Fruit fly (Drosophila melanogaster): ENCODE results near the gene CG32533.

Gene CG32533

DNA sequence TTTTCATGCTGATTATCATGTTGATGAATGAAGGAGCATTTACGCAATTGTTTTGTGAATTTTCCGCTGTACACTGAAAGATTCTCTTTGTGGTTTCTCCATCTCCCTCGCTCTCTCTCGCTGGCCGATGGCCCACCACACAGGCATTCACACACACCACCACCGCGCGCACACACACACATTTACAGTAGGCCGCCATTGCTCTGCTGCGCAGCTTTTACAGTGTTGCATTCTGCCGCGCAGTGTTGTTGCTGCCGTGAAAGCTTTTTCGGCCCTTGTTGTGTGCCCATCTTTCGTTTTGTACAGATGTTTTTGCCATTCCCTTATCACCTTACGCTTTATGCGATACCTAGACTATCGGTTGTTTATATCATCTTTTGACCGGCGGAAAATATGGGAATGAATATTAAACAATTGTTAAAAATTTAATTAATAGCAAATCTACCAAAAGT lies 17.6 kb upstream of the CG32533 start (continued):
- peak; percentile 68 for TF ChIP-seq CG32532 (GFP tag; IDR thresholded peaks at IDR 0.05)
- TF ChIP-seq BEAF-32 (GFP tag; optimal IDR thresholded peaks at IDR 0.05), result peak; percentile 76
- TF ChIP-seq NFAT (GFP tag; IDR thresholded peaks at IDR 0.05), result peak; percentile 56
- no peak for TF ChIP-seq pan (optimal IDR thresholded peaks at IDR 0.05)
- TF ChIP-seq pan (GFP tag; optimal IDR thresholded peaks at IDR 0.05 in 1 of 2, IDR thresholded peaks at IDR 0.05 in 1 of 2), result no peak
- TF ChIP-seq CG34422 (GFP tag; IDR thresholded peaks at IDR 0.05), result peak; percentile 8; the same call in 1 of the 3 replicates
- TF ChIP-seq Med (GFP tag), result peak; percentile 86
- peak; percentile 28 for TF ChIP-seq ash1 (GFP tag; optimal IDR thresholded peaks at IDR 0.05)
- TF ChIP-seq sob (GFP tag; IDR thresholded peaks at IDR 0.05), result peak; percentile 55
- no peak for TF ChIP-seq CG32772 (GFP tag; IDR thresholded peaks at IDR 0.05)
- TF ChIP-seq Aef1 (GFP tag; IDR thresholded peaks at IDR 0.05), result peak; percentile 82
- no peak for TF ChIP-seq Vsx1 (GFP tag; optimal IDR thresholded peaks at IDR 0.05)
- peak; percentile 35; the same call in 2 of the 3 replicates for TF ChIP-seq Dbx (GFP tag; IDR thresholded peaks at IDR 0.05)
- no peak for TF ChIP-seq CG14667 (GFP tag; IDR thresholded peaks at IDR 0.05)
- peak; percentile 47 for TF ChIP-seq Deaf1 (tag; optimal IDR thresholded peaks at IDR 0.05)
- TF ChIP-seq sd (tag; optimal IDR thresholded peaks at IDR 0.05), result peak; percentile 12
- no peak for TF ChIP-seq lmd (GFP tag; IDR thresholded peaks at IDR 0.05)
- TF ChIP-seq CG9797 (GFP tag; optimal IDR thresholded peaks at IDR 0.05), result peak; percentile 28
- TF ChIP-seq ato (GFP tag; IDR thresholded peaks at IDR 0.05; ENCODE audit: partially characterized antibody), result peak; percentile 50; the same call in 1 of the 2 replicates
- peak; percentile 53 for TF ChIP-seq CG10267 (tag; optimal IDR thresholded peaks at IDR 0.05)
- 0 out of 2 replicates have a peak, but pooled peaks have one; percentile 13 for TF ChIP-seq Taf1 (GFP tag; IDR thresholded peaks at IDR 0.05)
- no peak for TF ChIP-seq CTCF (GFP tag; optimal IDR thresholded peaks at IDR 0.05)
- peak; percentile 21 for TF ChIP-seq exex (tag; optimal IDR thresholded peaks at IDR 0.05)
- peak; percentile 82 for TF ChIP-seq hbn (GFP tag; IDR thresholded peaks at IDR 0.05; ENCODE audit: partially characterized antibody)
- TF ChIP-seq CG42726 (GFP tag; IDR thresholded peaks at IDR 0.05; ENCODE audit: partially characterized antibody), result peak; percentile 53; the same call in 1 of the 2 replicates
- peak; percentile 42 for TF ChIP-seq CG3847 (GFP tag; IDR thresholded peaks at IDR 0.05)
- TF ChIP-seq CG11504 (tag; optimal IDR thresholded peaks at IDR 0.05), result peak; percentile 21
- TF ChIP-seq yki (optimal IDR thresholded peaks at IDR 0.05), result no peak
- TF ChIP-seq cwo (GFP tag; optimal IDR thresholded peaks at IDR 0.05), result no peak
- no peak for TF ChIP-seq HHEX (GFP tag; optimal IDR thresholded peaks at IDR 0.05)
- TF ChIP-seq bsh (GFP tag; optimal IDR thresholded peaks at IDR 0.05), result peak in 1 of 2 experiments; percentile 4
- no peak for TF ChIP-seq Tbp (GFP tag; optimal IDR thresholded peaks at IDR 0.05)
- TF ChIP-seq CG5953 (GFP tag; IDR thresholded peaks at IDR 0.05), result no peak
- peak; percentile 71 for TF ChIP-seq Ets97D (GFP tag; optimal IDR thresholded peaks at IDR 0.05)
- peak; percentile 97 for TF ChIP-seq CG2116 (GFP tag; optimal IDR thresholded peaks at IDR 0.05)
- no peak for TF ChIP-seq E2f1 (GFP tag; IDR thresholded peaks at IDR 0.05)
- peak; percentile 48; the same call in 1 of the 3 replicates for TF ChIP-seq CG11456 (GFP tag; IDR thresholded peaks at IDR 0.05)
- TF ChIP-seq dmrt11E (tag; optimal IDR thresholded peaks at IDR 0.05), result no peak
- TF ChIP-seq CrebB (tag; optimal IDR thresholded peaks at IDR 0.05), result peak; percentile 66
- TF ChIP-seq MBD-R2 (GFP tag; IDR thresholded peaks at IDR 0.05), result peak; percentile 21; the same call in 1 of the 2 replicates
- no peak for TF ChIP-seq CG1529 (GFP tag; optimal IDR thresholded peaks at IDR 0.05)
- TF ChIP-seq HmgZ (tag; optimal IDR thresholded peaks at IDR 0.05), result peak; percentile 33
- peak; percentile 74 for TF ChIP-seq CG6791 (GFP tag; IDR thresholded peaks at IDR 0.05; ENCODE audit: partially characterized antibody)
- TF ChIP-seq ERR (GFP tag; optimal IDR thresholded peaks at IDR 0.05), result peak; percentile 1
- TF ChIP-seq Trl (optimal IDR thresholded peaks at IDR 0.05), result peak; percentile 59 to 84
- no peak for TF ChIP-seq Trl (GFP tag; optimal IDR thresholded peaks at IDR 0.05)
- TF ChIP-seq lov (optimal IDR thresholded peaks at IDR 0.05), result no peak
- 0 out of 3 replicates have a peak, but pooled peaks have one; percentile 34 for TF ChIP-seq lov (GFP tag; IDR thresholded peaks at IDR 0.05)
- TF ChIP-seq cg (GFP tag; optimal IDR thresholded peaks at IDR 0.05), result peak; percentile 94
- TF ChIP-seq sens (GFP tag), result peak; percentile 82
- no peak for TF ChIP-seq CG17385 (GFP tag; optimal IDR thresholded peaks at IDR 0.05)
- no peak for TF ChIP-seq CG12071 (GFP tag; optimal IDR thresholded peaks at IDR 0.05)
